Fruit fly (Drosophila melanogaster) Kc167 (cell line): ENCODE data around the gene mRpS35.

Source experiments
- Myc ChIP-seq: fragments of >200 bp; optimal IDR thresholded peaks from 2 replicates; lab custom pipeline; 2017; ENCODE audit warnings: missing external identifiers
- h ChIP-seq: fragments of >200 bp; optimal IDR thresholded peaks from 3 replicates; lab custom pipeline; 2018; ENCODE audit warnings: missing external identifiers

- TF ChIP-seq h (lab: Kevin White, UChicago) (no peak), Myc (lab: Kevin White, UChicago) (no peak)
Observed at dm6 chr3L:2818784-2819183, 38.1 kb downstream of the mRpS35 start.
